Worm (Caenorhabditis elegans): ENCODE data around the gene F58G1.2.

The F58G1.2 gene

ce11 chrII:12918960-12919553 is at the start of gene F58G1.2, which contains the start of gene wago-4:
Gene F58G1.2 (minus strand): TSS chrII:12919010.
Gene wago-4 (plus strand): TSS chrII:12919551.
- no peak for TF ChIP-seq nfyb-1 (GFP tag; IDR thresholded peaks at IDR 0.05)
- TF ChIP-seq tlf-1 (GFP tag; optimal IDR thresholded peaks at IDR 0.05), result peak; percentile 43
- TF ChIP-seq T26A5.8 (tag; optimal IDR thresholded peaks at IDR 0.05), result no peak
- TF ChIP-seq mcd-1 (GFP tag; IDR thresholded peaks at IDR 0.05), result peak; percentile 60
- no peak for TF ChIP-seq bed-2 (GFP tag; IDR thresholded peaks at IDR 0.05)
- no peak for TF ChIP-seq ceh-40 (GFP tag; IDR thresholded peaks at IDR 0.05)
- no peak for TF ChIP-seq F57A8.1 (GFP tag; optimal IDR thresholded peaks at IDR 0.05)
- no peak for TF ChIP-seq chd-7 (tag; optimal IDR thresholded peaks at IDR 0.05)
- peak; percentile 53 for TF ChIP-seq snpc-1.3 (tag; optimal IDR thresholded peaks at IDR 0.05; ENCODE audit: insufficient read depth)
- TF ChIP-seq hsf-1 (GFP tag; IDR thresholded peaks at IDR 0.05), result peak; percentile 79
- TF ChIP-seq nfya-1 (tag; optimal IDR thresholded peaks at IDR 0.05; ENCODE audit: borderline replicate concordance, insufficient read depth), result no peak
- TF ChIP-seq F39B2.1 (GFP tag; IDR thresholded peaks at IDR 0.05), result no peak
- no peak for TF ChIP-seq lag-1 (GFP tag; IDR thresholded peaks at IDR 0.05)
- TF ChIP-seq Y95B8A.8 (GFP tag; IDR thresholded peaks at IDR 0.05), result 0 out of 2 replicates have a peak, but pooled peaks have one; percentile 24
- no peak for TF ChIP-seq snpc-4 (GFP tag; optimal IDR thresholded peaks at IDR 0.05)
- peak in 3 of 4 experiments; percentile 26 to 50 (median 30) for TF ChIP-seq snpc-4 (tag; optimal IDR thresholded peaks at IDR 0.05)
- TF ChIP-seq D2030.7 (GFP tag; IDR thresholded peaks at IDR 0.05), result peak; percentile 86
- no peak for TF ChIP-seq ztf-3 (GFP tag; optimal IDR thresholded peaks at IDR 0.05)
- peak; percentile 94 for TF ChIP-seq lsl-1 (GFP tag; optimal IDR thresholded peaks at IDR 0.05)
- TF ChIP-seq F37B4.10 (GFP tag; IDR thresholded peaks at IDR 0.05), result no peak
- TF ChIP-seq lir-1 (GFP tag; conservative IDR thresholded peaks at IDR 0.05), result no peak
- no peak for TF ChIP-seq gei-17 (GFP tag; optimal IDR thresholded peaks at IDR 0.05)
- no peak for TF ChIP-seq T07F8.4 (tag; optimal IDR thresholded peaks at IDR 0.05)
- TF ChIP-seq ekl-4 (GFP tag; IDR thresholded peaks at IDR 0.05), result no peak
- TF ChIP-seq rec-8 (tag; optimal IDR thresholded peaks at IDR 0.05), result no peak
- TF ChIP-seq mes-4 (tag; optimal IDR thresholded peaks at IDR 0.05), result no peak
- no peak for TF ChIP-seq dpff-1 (tag; optimal IDR thresholded peaks at IDR 0.05)
- TF ChIP-seq C17E4.6 (GFP tag; IDR thresholded peaks at IDR 0.05), result no peak
- TF ChIP-seq B0019.2 (GFP tag; conservative IDR thresholded peaks at IDR 0.05), result no peak; the same call in 1 of the 2 replicates
- TF ChIP-seq mxl-1 (tag; optimal IDR thresholded peaks at IDR 0.05), result no peak
- no peak for TF ChIP-seq unc-62 (GFP tag; optimal IDR thresholded peaks at IDR 0.05)
- TF ChIP-seq atf-7 (tag; optimal IDR thresholded peaks at IDR 0.05), result no peak
- no peak for TF ChIP-seq bed-1 (GFP tag; IDR thresholded peaks at IDR 0.05)
- TF ChIP-seq F57C9.4 (tag; optimal IDR thresholded peaks at IDR 0.05), result no peak
- no peak for TF ChIP-seq hmg-20 (GFP tag; IDR thresholded peaks at IDR 0.05)
- no peak for TF ChIP-seq F52B5.7 (tag; optimal IDR thresholded peaks at IDR 0.05)
- no peak for TF ChIP-seq K12H6.12 (tag; optimal IDR thresholded peaks at IDR 0.05)
- TF ChIP-seq snpc-3.4 (tag; optimal IDR thresholded peaks at IDR 0.05), result peak; percentile 79
- no peak for TF ChIP-seq egrh-3 (GFP tag; IDR thresholded peaks at IDR 0.05)
- TF ChIP-seq aptf-3 (GFP tag; IDR thresholded peaks at IDR 0.05), result no peak
- TF ChIP-seq athp-1 (tag; optimal IDR thresholded peaks at IDR 0.05), result no peak
- no peak for TF ChIP-seq rpc-1 (optimal IDR thresholded peaks at IDR 0.05)
- TF ChIP-seq rpc-1 (tag; optimal IDR thresholded peaks at IDR 0.05), result no peak
- no peak for TF ChIP-seq ztf-18 (tag; optimal IDR thresholded peaks at IDR 0.05)
- no peak for TF ChIP-seq nhr-27 (tag; optimal IDR thresholded peaks at IDR 0.05)
- TF ChIP-seq F33H1.4 (GFP tag; IDR thresholded peaks at IDR 0.05), result peak; percentile 96
- no peak for TF ChIP-seq B0336.3 (GFP tag; IDR thresholded peaks at IDR 0.05)
- no peak for TF ChIP-seq madf-10 (tag; optimal IDR thresholded peaks at IDR 0.05)
- TF ChIP-seq Y67H2A.10 (GFP tag; conservative IDR thresholded peaks at IDR 0.05), result no peak

All from whole organism, young adult.